Worm (Caenorhabditis elegans): Measurements from ENCODE around the gene F59E12.8.

- TF ChIP-seq lsy-2 (tag; optimal IDR thresholded peaks at IDR 0.05) (no peak), nhr-237 (tag; optimal IDR thresholded peaks at IDR 0.05) (peak; percentile 68), nhr-12 (tag; optimal IDR thresholded peaks at IDR 0.05) (no peak), pha-4 (tag; optimal IDR thresholded peaks at IDR 0.05) (no peak), ceh-83 (GFP tag; optimal IDR thresholded peaks at IDR 0.05) (no peak), unc-62 (GFP tag; optimal IDR thresholded peaks at IDR 0.05) (no peak), blmp-1 (tag; optimal IDR thresholded peaks at IDR 0.05) (no peak), hlh-1 (tag; optimal IDR thresholded peaks at IDR 0.05) (no peak), mep-1 (tag; optimal IDR thresholded peaks at IDR 0.05) (peak; percentile 68), elt-1 (tag; optimal IDR thresholded peaks at IDR 0.05; ENCODE audit: borderline replicate concordance, insufficient read depth) (no peak), nhr-76 (tag; optimal IDR thresholded peaks at IDR 0.05) (no peak)
Measured at ce11 chrII:5594210-5594764, 42.4 kb downstream of the F59E12.8 start, which contains the start of gene ttc-4.

Data from whole organism, mixed stage, embryonic.